Fruit fly (Drosophila melanogaster) whole organism, pupa: ENCODE data around the gene CG31465.

Source experiments
- CG4496 ChIP-seq: fragments of 200-800 bp; sonication (Bioruptor generic); IDR thresholded peaks from 3 replicates; pipeline ENCODE4 v1.3.6; 2022; ENCODE audit warnings: missing biosample characterization, missing genetic modification characterization
- Pif1B ChIP-seq: fragments of 200-800 bp; sonication (Bioruptor generic); optimal IDR thresholded peaks from 3 replicates; lab custom pipeline; 2016; ENCODE audit warnings: missing biosample characterization, missing genetic modification characterization

- TF ChIP-seq CG4496 (GFP tag; lab: Robert Waterston, UW) (no peak), Pif1B (no peak)
Observed at dm6 chr3R:21836201-21836504, 44.5 kb upstream of the CG31465 start.
